Worm (Caenorhabditis elegans) whole organism, young adult: ENCODE results near the gene nspg-14.

Experiments used
- F22D6.2 ChIP-seq: sonication (generic microtip); optimal IDR thresholded peaks from 2 replicates; lab custom pipeline; 2016; ENCODE audit warnings: mild to moderate bottlenecking, missing genetic modification characterization, missing compliant biosample characterization
- F23B12.7 ChIP-seq: sonication (generic microtip); optimal IDR thresholded peaks from 2 replicates; lab custom pipeline; 2017; ENCODE audit warnings: missing genetic modification characterization, mild to moderate bottlenecking, missing compliant biosample characterization, antibody characterized with exemption, moderate library complexity; ENCODE audit not compliant: insufficient read depth
- F49E8.2 ChIP-seq: sonication (generic microtip); optimal IDR thresholded peaks from 3 replicates; lab custom pipeline; 2017; ENCODE audit warnings: missing genetic modification characterization, mild to moderate bottlenecking, missing compliant biosample characterization, antibody characterized with exemption, moderate library complexity; ENCODE audit not compliant: insufficient read depth
- F55B11.4 ChIP-seq: sonication (generic microtip); optimal IDR thresholded peaks from 2 replicates; lab custom pipeline; 2016; ENCODE audit warnings: missing compliant biosample characterization, missing genetic modification characterization, borderline replicate concordance; ENCODE audit not compliant: insufficient read depth
- K11D2.4 ChIP-seq: fragments of 200-800 bp; sonication (Bioruptor generic); IDR thresholded peaks from 2 replicates; pipeline ENCODE4 v1.3.6; 2022; ENCODE audit warnings: missing genetic modification reagents, missing genetic modification characterization, missing compliant biosample characterization
- Y53F4B.3 ChIP-seq: fragments of 200-800 bp; sonication (Bioruptor generic); IDR thresholded peaks from 2 replicates; pipeline ENCODE4 v1.3.6; 2022; ENCODE audit warnings: missing genetic modification reagents, missing genetic modification characterization, missing compliant biosample characterization
- Y53G8AR.9 ChIP-seq: fragments of 200-800 bp; sonication (Bioruptor generic); conservative IDR thresholded peaks from 2 replicates; pipeline ENCODE4 v1.3.6; 2022; ENCODE audit warnings: missing genetic modification reagents, missing genetic modification characterization, missing compliant biosample characterization
- bed-2 ChIP-seq: fragments of 200-800 bp; sonication (Bioruptor generic); IDR thresholded peaks from 2 replicates; pipeline ENCODE4 v1.3.6; 2022; ENCODE audit warnings: missing genetic modification reagents, missing genetic modification characterization, missing compliant biosample characterization
- ccch-3 ChIP-seq: fragments of 200-800 bp; sonication (Bioruptor generic); optimal IDR thresholded peaks from 2 replicates; lab custom pipeline; 2018; ENCODE audit warnings: mild to moderate bottlenecking, missing genetic modification characterization, missing compliant biosample characterization
- cebp-1 ChIP-seq, 2 experiments: fragments of 200-800 bp in 1 of 2; sonication (Bioruptor generic) in 1 of 2; sonication (generic microtip) in 1 of 2; IDR thresholded peaks in 1 of 2; optimal IDR thresholded peaks in 1 of 2; 2 replicates each; pipeline versions ENCODE4 v1.3.6 to Lab custom; 2017 to 2022; ENCODE audit warnings: missing compliant biosample characterization in 2 of 2, missing genetic modification characterization in 2 of 2, mild to moderate bottlenecking in 1 of 2, missing genetic modification reagents in 1 of 2, moderate library complexity in 1 of 2
- cebp-2 ChIP-seq: fragments of 200-800 bp; sonication (Bioruptor generic); IDR thresholded peaks from 2 replicates; pipeline ENCODE4 v1.3.6; 2022; ENCODE audit warnings: missing genetic modification characterization, missing compliant biosample characterization
- ceh-100 ChIP-seq: fragments of 200-800 bp; sonication (Bioruptor generic); IDR thresholded peaks from 2 replicates; pipeline ENCODE4 v1.3.6; 2022; ENCODE audit warnings: missing genetic modification reagents, missing genetic modification characterization, missing compliant biosample characterization
- ceh-40 ChIP-seq: fragments of 200-800 bp; sonication (Bioruptor generic); IDR thresholded peaks from 2 replicates; pipeline ENCODE4 v1.3.6; 2022; ENCODE audit warnings: missing genetic modification characterization, missing compliant biosample characterization
- ceh-58 ChIP-seq: fragments of 200-800 bp; sonication (Bioruptor generic); IDR thresholded peaks from 2 replicates; pipeline ENCODE4 v1.3.6; 2022; ENCODE audit warnings: missing genetic modification characterization, missing compliant biosample characterization
- ceh-79 ChIP-seq: sonication (generic microtip); optimal IDR thresholded peaks from 2 replicates; lab custom pipeline; 2017; ENCODE audit warnings: mild to moderate bottlenecking, missing genetic modification characterization, missing compliant biosample characterization
- ceh-91 ChIP-seq: fragments of 200-800 bp; sonication (Bioruptor generic); IDR thresholded peaks from 2 replicates; pipeline ENCODE4 v1.3.6; 2022; ENCODE audit warnings: missing genetic modification reagents, missing genetic modification characterization, missing compliant biosample characterization
- ekl-4 ChIP-seq: fragments of 200-800 bp; sonication (Bioruptor generic); IDR thresholded peaks from 2 replicates; pipeline ENCODE4 v1.3.6; 2022; ENCODE audit warnings: missing genetic modification reagents, missing genetic modification characterization, missing compliant biosample characterization
- him-1 ChIP-seq: sonication (generic microtip); optimal IDR thresholded peaks from 2 replicates; lab custom pipeline; 2016; ENCODE audit warnings: missing genotype, missing genetic modification reagents, missing genetic modification characterization, missing compliant biosample characterization
- hmg-20 ChIP-seq: fragments of 200-800 bp; sonication (Bioruptor generic); IDR thresholded peaks from 2 replicates; pipeline ENCODE4 v1.3.6; 2022; ENCODE audit warnings: missing genetic modification reagents, missing genetic modification characterization, missing compliant biosample characterization
- hrde-1 ChIP-seq: sonication (generic microtip); optimal IDR thresholded peaks from 2 replicates; lab custom pipeline; 2016; ENCODE audit warnings: missing genetic modification characterization, mild to moderate bottlenecking, missing compliant biosample characterization, moderate library complexity, missing genotype, missing genetic modification reagents, borderline replicate concordance
- hsf-1 ChIP-seq: fragments of 200-800 bp; sonication (Bioruptor generic); IDR thresholded peaks from 2 replicates; pipeline ENCODE4 v1.3.6; 2022; ENCODE audit warnings: missing genetic modification reagents, missing genetic modification characterization, missing compliant biosample characterization
- lin-26 ChIP-seq: fragments of 200-800 bp; sonication (Bioruptor generic); IDR thresholded peaks from 2 replicates; pipeline ENCODE4 v1.3.6; 2022; ENCODE audit warnings: missing genetic modification reagents, missing genetic modification characterization, missing compliant biosample characterization
- lin-54 ChIP-seq: fragments of 200-800 bp; sonication (Bioruptor generic); optimal IDR thresholded peaks from 2 replicates; lab custom pipeline; 2018; ENCODE audit warnings: mild to moderate bottlenecking, missing genetic modification characterization, missing compliant biosample characterization
- lir-1 ChIP-seq: fragments of 200-800 bp; sonication (Bioruptor generic); conservative IDR thresholded peaks from 2 replicates; pipeline ENCODE4 v1.3.6; 2022; ENCODE audit warnings: missing genetic modification reagents, missing genetic modification characterization, missing compliant biosample characterization
- lsl-1 ChIP-seq: fragments of 200-800 bp; sonication (Bioruptor generic); optimal IDR thresholded peaks from 2 replicates; lab custom pipeline; 2018; ENCODE audit warnings: mild to moderate bottlenecking, missing genetic modification characterization, moderate library complexity, missing compliant biosample characterization
- madf-3 ChIP-seq: fragments of 200-800 bp; sonication (Bioruptor generic); IDR thresholded peaks from 2 replicates; pipeline ENCODE4 v1.3.6; 2022; ENCODE audit warnings: missing genetic modification reagents, missing genetic modification characterization, missing compliant biosample characterization
- nhr-80 ChIP-seq: sonication (generic microtip); optimal IDR thresholded peaks from 2 replicates; lab custom pipeline; 2016; ENCODE audit warnings: missing genetic modification characterization, missing compliant biosample characterization
- rec-8 ChIP-seq, 2 experiments: sonication (generic microtip); optimal IDR thresholded peaks; 2 replicates each; lab custom pipeline; 2016; ENCODE audit warnings: mild to moderate bottlenecking in 2 of 2, missing genetic modification characterization in 2 of 2, missing genetic modification reagents in 2 of 2, missing genotype in 2 of 2, missing biosample characterization in 1 of 2, missing compliant biosample characterization in 1 of 2, moderate library complexity in 1 of 2
- tbx-9 ChIP-seq: sonication (generic microtip); optimal IDR thresholded peaks from 2 replicates; lab custom pipeline; 2016; ENCODE audit warnings: borderline replicate concordance, missing genetic modification characterization, inconsistent platforms, missing compliant biosample characterization
- ztf-22 ChIP-seq: fragments of 200-800 bp; sonication (Bioruptor generic); optimal IDR thresholded peaks from 2 replicates; lab custom pipeline; 2018; ENCODE audit warnings: mild to moderate bottlenecking, missing genetic modification characterization, moderate library complexity, missing compliant biosample characterization
- ztf-3 ChIP-seq: fragments of 200-800 bp; sonication (Bioruptor generic); optimal IDR thresholded peaks from 2 replicates; lab custom pipeline; 2018; ENCODE audit warnings: mild to moderate bottlenecking, missing genetic modification characterization, missing compliant biosample characterization

nspg-14 gene

DNA sequence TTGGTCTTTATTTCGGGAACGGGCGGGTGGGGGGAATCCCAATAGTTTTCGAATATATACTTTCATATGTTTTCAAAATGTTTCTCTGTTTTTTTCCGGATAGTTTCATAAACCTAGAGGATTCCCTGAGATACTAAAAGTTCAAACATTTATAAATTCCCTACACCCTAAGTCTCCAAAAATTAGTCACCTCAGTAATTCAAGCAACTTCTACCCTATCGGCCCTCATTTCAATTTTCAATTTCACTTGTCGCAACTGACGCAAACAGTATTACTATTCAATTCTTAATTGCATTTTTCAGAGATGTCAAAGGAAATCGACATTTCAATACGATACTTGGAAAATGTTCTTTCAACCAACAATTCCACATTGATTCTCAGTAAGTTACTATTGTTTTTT, 11.2 kb downstream of the nspg-14 start, which contains the start of gene Y34B4A.4:
Gene Y34B4A.4 (plus strand): TSS at position 301 of the 400 bp plus-strand sequence.
- TF ChIP-seq ceh-79 (tag; lab: Kevin White, UChicago) (no peak), rec-8 (tag; optimal IDR thresholded peaks at IDR 0.05; lab: Kevin White, UChicago) (no peak), ekl-4 (GFP tag; lab: Robert Waterston, UW) (no peak)

DNA sequence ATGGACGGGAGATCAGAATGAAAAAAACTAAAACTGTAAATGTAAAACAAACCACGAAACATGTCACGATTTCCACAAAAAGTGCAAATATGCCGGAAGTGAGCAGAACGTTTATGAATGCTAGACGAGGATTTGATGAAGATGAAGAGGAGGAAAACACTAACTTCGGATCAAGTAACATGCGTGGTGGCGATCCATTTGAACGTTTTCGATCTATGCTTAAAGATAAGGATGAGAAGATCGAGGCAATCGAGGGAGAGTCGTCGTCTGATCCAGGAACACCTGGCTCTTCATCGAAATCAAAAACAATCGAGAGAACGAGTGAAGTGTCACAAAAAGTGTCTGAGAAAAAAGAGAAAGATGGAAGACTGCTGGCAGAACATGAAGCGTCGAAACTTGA, 12.5 kb downstream of the nspg-14 start:
- TF ChIP-seq lin-54 (GFP tag; lab: Kevin White, UChicago) (no peak), lsl-1 (GFP tag; lab: Kevin White, UChicago) (no peak), ceh-91 (no peak), bed-2 (GFP tag; lab: Robert Waterston, UW) (no peak), ccch-3 (GFP tag; lab: Kevin White, UChicago) (no peak), Y53F4B.3 (GFP tag; lab: Robert Waterston, UW) (no peak), lir-1 (GFP tag; lab: Robert Waterston, UW) (no peak), F23B12.7 (tag; lab: Kevin White, UChicago) (no peak), lin-26 (GFP tag; lab: Robert Waterston, UW) (no peak), madf-3 (GFP tag; lab: Robert Waterston, UW) (no peak), ztf-22 (GFP tag; lab: Kevin White, UChicago) (no peak), hsf-1 (no peak), ceh-40 (GFP tag; lab: Robert Waterston, UW) (no peak), cebp-2 (GFP tag; lab: Robert Waterston, UW) (no peak), cebp-1 (GFP tag; IDR thresholded peaks at IDR 0.05; lab: Robert Waterston, UW) (no peak), cebp-1 (tag; optimal IDR thresholded peaks at IDR 0.05; lab: Kevin White, UChicago) (no peak), tbx-9 (tag; lab: Kevin White, UChicago) (no peak), hrde-1 (tag; lab: Kevin White, UChicago) (no peak), K11D2.4 (GFP tag; lab: Robert Waterston, UW) (no peak), F55B11.4 (tag; lab: Kevin White, UChicago) (no peak), hmg-20 (GFP tag; lab: Robert Waterston, UW) (no peak)

DNA sequence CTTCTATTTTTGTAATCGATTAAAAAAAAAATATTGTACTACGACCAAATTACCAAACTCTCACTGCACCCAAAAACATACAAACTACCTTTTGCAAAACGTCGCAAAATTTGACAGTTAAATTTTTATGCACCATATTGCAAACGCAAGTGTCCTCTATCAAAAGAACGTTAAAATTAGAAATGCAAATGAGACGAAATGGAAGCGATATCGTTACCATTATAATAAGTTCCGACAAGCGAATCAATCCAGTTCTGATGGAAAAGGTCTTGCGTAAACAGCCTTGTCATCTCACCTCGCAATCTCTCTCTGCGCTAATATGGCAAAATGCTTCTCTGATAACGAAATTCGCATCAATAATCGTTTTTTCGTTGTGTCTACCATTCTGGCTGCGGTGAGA, 15.2 kb downstream of the nspg-14 start:
- TF ChIP-seq F22D6.2 (tag; lab: Kevin White, UChicago) (no peak), F49E8.2 (tag; lab: Kevin White, UChicago) (no peak), nhr-80 (tag; lab: Kevin White, UChicago) (peak; percentile 21), him-1 (tag; lab: Kevin White, UChicago) (no peak)

DNA sequence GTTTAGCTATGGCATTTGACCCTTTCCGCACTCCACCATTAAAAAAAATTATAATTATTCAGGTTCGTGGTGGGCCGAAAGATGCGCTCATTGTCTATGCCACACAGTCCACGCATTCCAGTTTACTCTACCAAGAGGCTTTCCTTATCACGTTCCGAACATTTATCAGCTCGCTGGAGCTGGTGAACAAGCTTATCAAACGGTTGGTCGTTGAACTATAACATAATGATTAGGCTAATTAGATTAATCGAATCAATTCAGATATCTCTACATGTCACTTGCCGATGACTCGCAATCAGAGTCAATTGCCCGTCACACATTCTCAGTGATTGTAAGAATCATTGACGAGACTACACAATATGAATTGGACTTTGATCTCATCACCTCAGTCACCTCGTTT, 16.5 kb downstream of the nspg-14 start:
- no peak for TF ChIP-seq ceh-58 (GFP tag; lab: Robert Waterston, UW)
- TF ChIP-seq Y53G8AR.9: no peak
- no peak for TF ChIP-seq hmg-20 (GFP tag; lab: Robert Waterston, UW)
- no peak for TF ChIP-seq bed-2 (GFP tag; lab: Robert Waterston, UW)
- TF ChIP-seq ceh-100 (GFP tag; lab: Robert Waterston, UW): no peak
- no peak for TF ChIP-seq ztf-3 (GFP tag; lab: Kevin White, UChicago)
